In genomic region chrIV:14413386-14413785, ce11 we compare ENCODE assay signal across 6 worm cellular contexts.
TF ChIP-seq lines count a peak whose summit lies in the region.

No protein-coding gene starts in this region.

TF ChIP-seq in whole organism, L1 larva, 84 proteins besides CTCF, POLR2A, EP300 and RAD21:
- TF ChIP-seq elt-2 (tag; optimal IDR thresholded peaks at IDR 0.05; lab: Kevin White, UChicago), result peak; percentile 92
- TF ChIP-seq jun-1 (tag; optimal IDR thresholded peaks at IDR 0.05; lab: Kevin White, UChicago), result peak; percentile 45
- TF ChIP-seq lin-35 (GFP tag; optimal IDR thresholded peaks at IDR 0.05; lab: Kevin White, UChicago), result peak in 1 of 2 experiments; percentile 45
- no peak for TF ChIP-seq fos-1 (tag; optimal IDR thresholded peaks at IDR 0.05; lab: Kevin White, UChicago)
- TF ChIP-seq nhr-47 (tag; optimal IDR thresholded peaks at IDR 0.05; lab: Kevin White, UChicago), result no peak
- peak; percentile 36 for TF ChIP-seq nhr-90 (tag; optimal IDR thresholded peaks at IDR 0.05; lab: Kevin White, UChicago; ENCODE audit: poor library complexity)
- TF ChIP-seq skn-1 (tag; optimal IDR thresholded peaks at IDR 0.05; lab: Kevin White, UChicago), result peak; percentile 26
- TF ChIP-seq snu-23 (GFP tag; optimal IDR thresholded peaks at IDR 0.05; lab: Kevin White, UChicago), result peak; percentile 4
- no peak for TF ChIP-seq ceh-8 (GFP tag; optimal IDR thresholded peaks at IDR 0.05; lab: Kevin White, UChicago)
- TF ChIP-seq nhr-71 (tag; optimal IDR thresholded peaks at IDR 0.05; lab: Kevin White, UChicago), result peak; percentile 31
- TF ChIP-seq mdl-1 (tag; optimal IDR thresholded peaks at IDR 0.05; lab: Kevin White, UChicago), result peak in 1 of 2 experiments; percentile 53
- TF ChIP-seq nhr-85 (tag; lab: Kevin White, UChicago), result peak; percentile 2
TF ChIP-seq in whole organism, L1 larva: peak in this region for 9.

TF ChIP-seq in whole organism, L2 larva, 48 proteins besides CTCF, POLR2A, EP300 and RAD21:
- TF ChIP-seq dmd-4 (tag; optimal IDR thresholded peaks at IDR 0.05; lab: Kevin White, UChicago) (no peak), skn-1 (tag; optimal IDR thresholded peaks at IDR 0.05; lab: Kevin White, UChicago) (peak; percentile 82), gmeb-1 (tag; optimal IDR thresholded peaks at IDR 0.05; lab: Kevin White, UChicago) (peak; percentile 29), lin-39 (tag; optimal IDR thresholded peaks at IDR 0.05; lab: Kevin White, UChicago) (no peak), fos-1 (tag; optimal IDR thresholded peaks at IDR 0.05; lab: Kevin White, UChicago) (peak; percentile 63), sma-9 (GFP tag; optimal IDR thresholded peaks at IDR 0.05; lab: Kevin White, UChicago) (peak; percentile 42), sma-9 (tag; optimal IDR thresholded peaks at IDR 0.05; lab: Kevin White, UChicago) (no peak), mdl-1 (tag; optimal IDR thresholded peaks at IDR 0.05; lab: Kevin White, UChicago) (peak in 1 of 2 experiments; percentile 32), crh-2 (tag; optimal IDR thresholded peaks at IDR 0.05; lab: Kevin White, UChicago) (peak; percentile 3)
TF ChIP-seq in whole organism, L2 larva: peak in this region for 6.

TF ChIP-seq in whole organism, L3 larva, 47 proteins besides CTCF, POLR2A, EP300 and RAD21:
- TF ChIP-seq pha-4 (tag; optimal IDR thresholded peaks at IDR 0.05; lab: Kevin White, UChicago) (peak; percentile 64), lsy-12 (tag; optimal IDR thresholded peaks at IDR 0.05; lab: Kevin White, UChicago) (no peak), jun-1 (tag; optimal IDR thresholded peaks at IDR 0.05; lab: Kevin White, UChicago) (peak; percentile 46), pqm-1 (tag; optimal IDR thresholded peaks at IDR 0.05; lab: Kevin White, UChicago) (peak; percentile 94), elt-2 (tag; optimal IDR thresholded peaks at IDR 0.05; lab: Kevin White, UChicago) (peak; percentile 97), elt-1 (tag; optimal IDR thresholded peaks at IDR 0.05; lab: Kevin White, UChicago) (no peak)

TF ChIP-seq in whole organism, L4 larva, 104 proteins besides CTCF, POLR2A, EP300 and RAD21 (continues in another document):
- TF ChIP-seq nhr-48 (tag; optimal IDR thresholded peaks at IDR 0.05; lab: Kevin White, UChicago) (peak; percentile 57), nhr-42 (GFP tag; IDR thresholded peaks at IDR 0.05; lab: Robert Waterston, UW) (no peak), mxl-3 (GFP tag; optimal IDR thresholded peaks at IDR 0.05; lab: Kevin White, UChicago) (peak; percentile 46), tra-1 (GFP tag; IDR thresholded peaks at IDR 0.05; lab: Robert Waterston, UW) (peak; percentile 48; the same call in 1 of the 2 replicates), unc-62 (GFP tag; optimal IDR thresholded peaks at IDR 0.05 in 1 of 2; lab: Kevin White, UChicago) (peak in 1 of 2 experiments; percentile 63), unc-62 (tag; optimal IDR thresholded peaks at IDR 0.05; lab: Kevin White, UChicago) (no peak), nhr-25 (tag; optimal IDR thresholded peaks at IDR 0.05; lab: Kevin White, UChicago; ENCODE audit: borderline replicate concordance, insufficient read depth) (no peak), ceh-44 (GFP tag; IDR thresholded peaks at IDR 0.05; lab: Robert Waterston, UW) (no peak), D1046.2 (GFP tag; IDR thresholded peaks at IDR 0.05; lab: Robert Waterston, UW) (no peak), mep-1 (tag; optimal IDR thresholded peaks at IDR 0.05; lab: Kevin White, UChicago) (peak; percentile 14), Y48G9A.11 (GFP tag; IDR thresholded peaks at IDR 0.05; lab: Robert Waterston, UW) (no peak), hlh-11 (tag; optimal IDR thresholded peaks at IDR 0.05; lab: Kevin White, UChicago) (peak; percentile 84), ztf-7 (tag; optimal IDR thresholded peaks at IDR 0.05; lab: Kevin White, UChicago) (peak; percentile 54), hlh-30 (tag; optimal IDR thresholded peaks at IDR 0.05; lab: Kevin White, UChicago; ENCODE audit: insufficient read depth) (peak; percentile 86), dve-1 (tag; optimal IDR thresholded peaks at IDR 0.05; lab: Kevin White, UChicago; ENCODE audit: insufficient read depth) (peak; percentile 92), F49E8.2 (tag; optimal IDR thresholded peaks at IDR 0.05; lab: Kevin White, UChicago; ENCODE audit: borderline replicate concordance) (no peak), nhr-28 (tag; optimal IDR thresholded peaks at IDR 0.05; lab: Kevin White, UChicago) (peak; percentile 50), php-3 (GFP tag; IDR thresholded peaks at IDR 0.05; lab: Robert Waterston, UW) (peak; percentile 93), daf-16 (GFP tag; optimal IDR thresholded peaks at IDR 0.05; lab: Kevin White, UChicago) (peak in 1 of 2 experiments; percentile 58), daf-16 (tag; optimal IDR thresholded peaks at IDR 0.05; lab: Kevin White, UChicago) (peak; percentile 94), lin-13 (GFP tag; optimal IDR thresholded peaks at IDR 0.05; lab: Kevin White, UChicago) (no peak)

TF ChIP-seq in whole organism, late embryonic, 69 proteins besides CTCF, POLR2A, EP300 and RAD21:
- TF ChIP-seq ceh-19 (GFP tag; optimal IDR thresholded peaks at IDR 0.05; lab: Kevin White, UChicago) (no peak), C08G9.2 (tag; optimal IDR thresholded peaks at IDR 0.05; lab: Kevin White, UChicago) (no peak), elt-2 (tag; optimal IDR thresholded peaks at IDR 0.05; lab: Kevin White, UChicago) (peak; percentile 16), elt-4 (tag; optimal IDR thresholded peaks at IDR 0.05; lab: Kevin White, UChicago) (no peak)

TF ChIP-seq in whole organism, young adult, 124 proteins besides CTCF, POLR2A, EP300 and RAD21:
- TF ChIP-seq let-607 (tag; optimal IDR thresholded peaks at IDR 0.05; lab: Kevin White, UChicago) (peak in 1 of 2 experiments; percentile 50), nhr-80 (tag; optimal IDR thresholded peaks at IDR 0.05; lab: Kevin White, UChicago) (peak; percentile 68), pha-4 (tag; optimal IDR thresholded peaks at IDR 0.05; lab: Kevin White, UChicago) (no peak), efl-1 (GFP tag; optimal IDR thresholded peaks at IDR 0.05; lab: Kevin White, UChicago) (no peak), unc-62 (GFP tag; optimal IDR thresholded peaks at IDR 0.05; lab: Kevin White, UChicago) (peak; percentile 48)
TF ChIP-seq in whole organism, young adult: peak in this region for 3.
